Fruit fly (Drosophila melanogaster) whole organism, embryonic: Measurements from ENCODE around the gene CG13314.

Experiments used
- CG10274 ChIP-seq: fragments of 200-800 bp; sonication (Bioruptor generic); optimal IDR thresholded peaks from 3 replicates; lab custom pipeline; 2017; ENCODE audit warnings: missing biosample characterization, mild to moderate bottlenecking, missing genetic modification characterization
- CG10431 ChIP-seq: fragments of 200-800 bp; sonication (Bioruptor generic); optimal IDR thresholded peaks from 3 replicates; lab custom pipeline; 2018; ENCODE audit warnings: missing biosample characterization, mild to moderate bottlenecking, missing genetic modification characterization
- CG10462 ChIP-seq: fragments of 200-800 bp; sonication (Bioruptor generic); optimal IDR thresholded peaks from 2 replicates; lab custom pipeline; 2016; ENCODE audit warnings: missing biosample characterization, missing genetic modification characterization
- CG10959 ChIP-seq: fragments of 200-800 bp; sonication (Bioruptor generic); IDR thresholded peaks from 2 replicates; pipeline ENCODE4 v1.3.6; 2022; ENCODE audit warnings: missing biosample characterization, missing genetic modification characterization
- CG10979 ChIP-seq: fragments of 200-800 bp; sonication (Bioruptor generic); optimal IDR thresholded peaks from 2 replicates; lab custom pipeline; 2018; ENCODE audit warnings: missing biosample characterization, mild to moderate bottlenecking, missing genetic modification characterization, moderate library complexity
- CG12236 ChIP-seq: fragments of 200-800 bp; sonication (Bioruptor generic); optimal IDR thresholded peaks from 2 replicates; lab custom pipeline; 2016; ENCODE audit warnings: missing biosample characterization, missing genetic modification characterization
- CG14014 ChIP-seq: fragments of 200-800 bp; sonication (Bioruptor generic); IDR thresholded peaks from 2 replicates; pipeline ENCODE4 v1.3.6; 2022; ENCODE audit warnings: missing biosample characterization, missing genetic modification characterization
- CG14441 ChIP-seq: fragments of 200-800 bp; sonication (Bioruptor generic); IDR thresholded peaks from 2 replicates; pipeline ENCODE4 v1.3.6; 2022; ENCODE audit warnings: missing biosample characterization, missing genetic modification characterization
- CG14667 ChIP-seq: fragments of 200-800 bp; sonication (Bioruptor generic); IDR thresholded peaks from 2 replicates; pipeline ENCODE4 v1.3.6; 2022; ENCODE audit warnings: missing biosample characterization, missing genetic modification characterization
- CG14860 ChIP-seq: fragments of 200-800 bp; sonication (Bioruptor generic); IDR thresholded peaks from 3 replicates; pipeline ENCODE4 v1.3.6; 2022; ENCODE audit warnings: missing biosample characterization, missing genetic modification characterization; ENCODE audit not compliant: partially characterized antibody
- CG1602 ChIP-seq: fragments of 200-800 bp; sonication (Bioruptor generic); optimal IDR thresholded peaks from 3 replicates; lab custom pipeline; 2016; ENCODE audit warnings: missing biosample characterization, missing genetic modification characterization
- CG1647 ChIP-seq: fragments of 200-800 bp; sonication (Bioruptor generic); optimal IDR thresholded peaks from 3 replicates; lab custom pipeline; 2016; ENCODE audit warnings: missing biosample characterization, missing genetic modification characterization
- CG16815 ChIP-seq: fragments of 200-800 bp; sonication (Bioruptor generic); optimal IDR thresholded peaks from 3 replicates; lab custom pipeline; 2017; ENCODE audit warnings: missing biosample characterization, mild to moderate bottlenecking, missing genetic modification characterization
- CG17186 ChIP-seq: fragments of 200-800 bp; sonication (Bioruptor generic); optimal IDR thresholded peaks from 3 replicates; lab custom pipeline; 2017; ENCODE audit warnings: missing biosample characterization, missing genetic modification reagents, missing genetic modification characterization
- CG17612 ChIP-seq: fragments of 200-800 bp; sonication (Bioruptor generic); IDR thresholded peaks from 2 replicates; pipeline ENCODE4 v1.3.6; 2022; ENCODE audit warnings: missing biosample characterization, missing genetic modification characterization
- CG18476 ChIP-seq: fragments of 200-800 bp; sonication (Bioruptor generic); optimal IDR thresholded peaks from 2 replicates; lab custom pipeline; 2016; ENCODE audit warnings: missing biosample characterization, mild to moderate bottlenecking, missing genetic modification characterization
- CG18619 ChIP-seq: fragments of 200-800 bp; sonication (Bioruptor generic); optimal IDR thresholded peaks from 3 replicates; lab custom pipeline; 2017; ENCODE audit warnings: missing biosample characterization, mild to moderate bottlenecking, missing genetic modification characterization
- CG43689 ChIP-seq: fragments of 200-800 bp; sonication (Bioruptor generic); IDR thresholded peaks from 2 replicates; pipeline ENCODE4 v1.3.6; 2022; ENCODE audit warnings: missing biosample characterization, missing genetic modification characterization
- CG4404 ChIP-seq: fragments of 200-800 bp; sonication (Bioruptor generic); IDR thresholded peaks from 2 replicates; pipeline ENCODE4 v1.3.6; 2022; ENCODE audit warnings: missing biosample characterization, missing genetic modification characterization
- CG4424 ChIP-seq: fragments of 200-800 bp; sonication (Bioruptor generic); optimal IDR thresholded peaks from 3 replicates; lab custom pipeline; 2016; ENCODE audit warnings: missing biosample characterization, missing genetic modification characterization
- CG6813 ChIP-seq: fragments of 200-800 bp; sonication (Bioruptor generic); optimal IDR thresholded peaks from 2 replicates; lab custom pipeline; 2017; ENCODE audit warnings: missing biosample characterization, missing genetic modification characterization, mild to moderate bottlenecking, moderate library complexity, missing genetic modification reagents
- CG7556 ChIP-seq: fragments of 200-800 bp; sonication (Bioruptor generic); optimal IDR thresholded peaks from 2 replicates; lab custom pipeline; 2017; ENCODE audit warnings: missing biosample characterization, mild to moderate bottlenecking, missing genetic modification characterization
- CG8924 ChIP-seq: fragments of 200-800 bp; optimal IDR thresholded peaks from 3 replicates; lab custom pipeline; 2019; ENCODE audit warnings: missing biosample characterization, mild to moderate bottlenecking, missing genetic modification characterization, moderate library complexity
- E2f2 ChIP-seq: fragments of 200-800 bp; sonication (Bioruptor generic); IDR thresholded peaks from 2 replicates; pipeline ENCODE4 v1.3.6; 2022; ENCODE audit warnings: missing biosample characterization, missing genetic modification characterization
- H15 ChIP-seq: fragments of 200-800 bp; sonication (Bioruptor generic); IDR thresholded peaks from 3 replicates; pipeline ENCODE4 v1.3.6; 2022; ENCODE audit warnings: missing biosample characterization, missing genetic modification characterization
- HLH54F ChIP-seq: fragments of 200-800 bp; sonication (Bioruptor generic); optimal IDR thresholded peaks from 3 replicates; lab custom pipeline; 2016; ENCODE audit warnings: missing biosample characterization, missing genetic modification characterization
- Mad ChIP-seq: fragments of 200-800 bp; sonication (Bioruptor generic); optimal IDR thresholded peaks from 2 replicates; lab custom pipeline; 2016; ENCODE audit warnings: missing biosample characterization, missing genetic modification characterization
- Med ChIP-seq: fragments of 200-800 bp; sonication (Bioruptor generic); peaks from one replicate; lab custom pipeline; 2016; ENCODE audit warnings: missing biosample characterization, missing genetic modification characterization, mild to moderate bottlenecking, inconsistent platforms, moderate library complexity
- Mes4 ChIP-seq: fragments of 200-800 bp; sonication (Bioruptor generic); optimal IDR thresholded peaks from 2 replicates; lab custom pipeline; 2016; ENCODE audit warnings: missing biosample characterization, missing genetic modification characterization
- Optix ChIP-seq: fragments of 200-800 bp; sonication (Bioruptor generic); IDR thresholded peaks from 3 replicates; pipeline ENCODE4 v1.3.6; 2022; ENCODE audit warnings: missing biosample characterization, missing genetic modification characterization
- aop ChIP-seq: fragments of 200-800 bp; sonication (Bioruptor generic); IDR thresholded peaks from 2 replicates; pipeline ENCODE4 v1.3.6; 2022; ENCODE audit warnings: missing biosample characterization, missing genetic modification characterization
- br ChIP-seq: fragments of >200 bp; optimal IDR thresholded peaks from 2 replicates; lab custom pipeline; 2017
- chn ChIP-seq: fragments of 200-800 bp; sonication (Bioruptor generic); optimal IDR thresholded peaks from 2 replicates; lab custom pipeline; 2016; ENCODE audit warnings: missing biosample characterization, missing genetic modification characterization
- crp ChIP-seq, 2 experiments: fragments of 200-800 bp; sonication (Bioruptor generic); optimal IDR thresholded peaks; 2 replicates in 1 of 2; 3 replicates in 1 of 2; lab custom pipeline; 2017; ENCODE audit warnings: missing biosample characterization in 2 of 2, missing genetic modification characterization in 2 of 2, mild to moderate bottlenecking in 1 of 2, moderate library complexity in 1 of 2
- dmrt11E ChIP-seq: fragments of 200-800 bp; sonication (Bioruptor generic); optimal IDR thresholded peaks from 3 replicates; lab custom pipeline; 2018; ENCODE audit warnings: missing biosample characterization, mild to moderate bottlenecking, missing genetic modification characterization, moderate library complexity
- gcm ChIP-seq: fragments of 200-800 bp; sonication (Bioruptor generic); optimal IDR thresholded peaks from 2 replicates; lab custom pipeline; 2019; ENCODE audit warnings: missing biosample characterization, mild to moderate bottlenecking, missing genetic modification characterization, moderate library complexity
- gsb ChIP-seq: fragments of 200-800 bp; sonication (Bioruptor generic); IDR thresholded peaks from 2 replicates; pipeline ENCODE4 v1.3.6; 2022; ENCODE audit warnings: missing biosample characterization, missing genetic modification characterization
- jing ChIP-seq: fragments of 200-800 bp; sonication (Bioruptor generic); optimal IDR thresholded peaks from 2 replicates; lab custom pipeline; 2018; ENCODE audit warnings: missing biosample characterization, mild to moderate bottlenecking, missing genetic modification characterization
- lilli ChIP-seq: fragments of 200-800 bp; sonication (Bioruptor generic); optimal IDR thresholded peaks from 3 replicates; lab custom pipeline; 2016; ENCODE audit warnings: missing biosample characterization, missing genetic modification characterization
- lola ChIP-seq, 3 experiments: fragments of >200 bp in 2 of 3; fragments of 200-800 bp in 1 of 3; sonication (Bioruptor generic) in 1 of 3; optimal IDR thresholded peaks; 2 replicates each; lab custom pipeline; 2017 to 2019; ENCODE audit warnings: missing biosample characterization in 3 of 3, missing genetic modification characterization in 3 of 3, mild to moderate bottlenecking in 1 of 3, moderate library complexity in 1 of 3
- lov ChIP-seq, 2 experiments: fragments of 200-800 bp in 1 of 2; fragments of >200 bp in 1 of 2; sonication (Bioruptor generic) in 1 of 2; IDR thresholded peaks in 1 of 2; optimal IDR thresholded peaks in 1 of 2; 2 replicates in 1 of 2; 3 replicates in 1 of 2; pipeline versions ENCODE4 v1.3.6 to Lab custom; 2017 to 2022; ENCODE audit warnings: missing biosample characterization in 1 of 2, missing genetic modification characterization in 1 of 2
- ro ChIP-seq: fragments of 200-800 bp; sonication (Bioruptor generic); IDR thresholded peaks from 2 replicates; pipeline ENCODE4 v1.3.6; 2022; ENCODE audit warnings: missing biosample characterization, missing genetic modification characterization
- sisA ChIP-seq: fragments of 200-800 bp; sonication (Bioruptor generic); IDR thresholded peaks from 2 replicates; pipeline ENCODE4 v1.3.6; 2022; ENCODE audit warnings: missing biosample characterization, missing genetic modification characterization
- slbo ChIP-seq: fragments of 200-800 bp; sonication (Bioruptor generic); IDR thresholded peaks from 2 replicates; pipeline ENCODE4 v1.3.6; 2022; ENCODE audit warnings: missing biosample characterization, missing genetic modification characterization
- sr ChIP-seq: fragments of 200-800 bp; sonication (Bioruptor generic); IDR thresholded peaks from 3 replicates; pipeline ENCODE4 v1.3.6; 2022; ENCODE audit warnings: missing biosample characterization, missing genetic modification characterization
- ssp ChIP-seq: fragments of 200-800 bp; sonication (Bioruptor generic); IDR thresholded peaks from 2 replicates; pipeline ENCODE4 v1.3.6; 2022; ENCODE audit warnings: missing biosample characterization, missing genetic modification characterization
- tio ChIP-seq: fragments of 200-800 bp; sonication (Bioruptor generic); optimal IDR thresholded peaks from 2 replicates; lab custom pipeline; 2017; ENCODE audit warnings: missing biosample characterization, missing genetic modification characterization, inconsistent platforms
- trem ChIP-seq: fragments of 200-800 bp; optimal IDR thresholded peaks from 3 replicates; lab custom pipeline; 2019; ENCODE audit warnings: missing biosample characterization, mild to moderate bottlenecking, missing genetic modification characterization, moderate library complexity
- trh ChIP-seq: fragments of 200-800 bp; sonication (Bioruptor generic); optimal IDR thresholded peaks from 2 replicates; lab custom pipeline; 2016; ENCODE audit warnings: missing biosample characterization, missing genetic modification characterization
- twi ChIP-seq: fragments of 200-800 bp; optimal IDR thresholded peaks from 2 replicates; lab custom pipeline; 2019; ENCODE audit warnings: missing biosample characterization, mild to moderate bottlenecking, missing genetic modification characterization, moderate library complexity
- unpg ChIP-seq: fragments of 200-800 bp; sonication (Bioruptor generic); optimal IDR thresholded peaks from 3 replicates; lab custom pipeline; 2018; ENCODE audit warnings: missing biosample characterization, mild to moderate bottlenecking, missing genetic modification characterization, moderate library complexity

Gene CG13314

DNA sequence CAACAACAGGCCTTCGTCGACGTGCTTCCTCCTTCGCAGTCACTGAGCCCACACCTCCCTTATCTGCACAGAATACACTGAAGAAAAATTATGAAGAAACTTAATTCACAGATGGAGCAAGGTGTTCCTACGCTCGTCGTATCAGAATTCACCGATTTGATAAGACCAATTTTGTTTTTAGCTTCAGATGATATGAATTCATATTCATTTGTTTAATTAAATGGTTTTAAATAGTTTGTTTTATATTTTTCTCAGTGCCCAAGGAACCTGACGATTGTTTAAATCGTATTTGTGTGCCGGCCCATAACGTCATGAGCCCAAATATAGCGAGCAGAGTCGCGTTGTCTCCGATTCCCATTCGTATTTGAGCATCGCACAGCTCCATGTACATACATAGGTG is 42.0 kb downstream of the CG13314 start (continued):
- TF ChIP-seq jing (GFP tag; lab: Kevin White, UChicago) (peak; percentile 30), CG10274 (peak; percentile 19), CG43689 (no peak), dmrt11E (tag; lab: Kevin White, UChicago) (peak; percentile 91), CG6813 (GFP tag; lab: Kevin White, UChicago) (peak; percentile 24), CG17186 (GFP tag; lab: Kevin White, UChicago) (no peak), CG1602 (GFP tag; lab: Kevin White, UChicago) (peak; percentile 74), CG7556 (GFP tag; lab: Kevin White, UChicago) (peak; percentile 63), aop (GFP tag; lab: Robert Waterston, UW) (no peak), CG1647 (GFP tag; lab: Kevin White, UChicago) (peak; percentile 20), gcm (GFP tag; lab: Kevin White, UChicago) (peak; percentile 51), CG10462 (GFP tag; lab: Kevin White, UChicago) (peak; percentile 61), Mes4 (GFP tag; lab: Kevin White, UChicago) (peak; percentile 51), CG4404 (peak; percentile 88), CG16815 (peak; percentile 75), HLH54F (peak; percentile 45), Med (GFP tag; lab: Kevin White, UChicago) (peak; percentile 90), CG14014 (GFP tag; lab: Robert Waterston, UW) (no peak), lov (optimal IDR thresholded peaks at IDR 0.05; lab: Kevin White, UChicago) (no peak), lov (GFP tag; IDR thresholded peaks at IDR 0.05; lab: Robert Waterston, UW) (peak; percentile 62; the same call in 1 of the 3 replicates), br (lab: Kevin White, UChicago) (no peak), sr (GFP tag; lab: Robert Waterston, UW) (no peak), ssp (GFP tag; lab: Robert Waterston, UW) (peak; percentile 34; the same call in 1 of the 2 replicates), CG10959 (GFP tag; lab: Robert Waterston, UW) (peak; percentile 87), Mad (GFP tag; lab: Kevin White, UChicago) (peak; percentile 58), CG10431 (GFP tag; lab: Kevin White, UChicago) (no peak), CG18619 (peak; percentile 26), tio (GFP tag; lab: Kevin White, UChicago) (peak; percentile 64), crp (GFP tag; optimal IDR thresholded peaks at IDR 0.05; lab: Kevin White, UChicago) (no peak), slbo (GFP tag; lab: Robert Waterston, UW) (peak; percentile 56), CG18476 (peak; percentile 13), CG17612 (GFP tag; lab: Robert Waterston, UW) (no peak), CG14441 (GFP tag; lab: Robert Waterston, UW) (peak; percentile 28; the same call in 1 of the 2 replicates), H15 (no peak; the same call in 2 of the 3 replicates), CG14667 (GFP tag; lab: Robert Waterston, UW) (no peak), ro (GFP tag; lab: Robert Waterston, UW) (peak; percentile 37; the same call in 1 of the 2 replicates), sisA (GFP tag; lab: Robert Waterston, UW) (peak; percentile 50), CG14860 (no peak), CG8924 (peak; percentile 85), CG12236 (peak; percentile 68), CG10979 (tag; lab: Kevin White, UChicago) (peak; percentile 83), lola (GFP tag; optimal IDR thresholded peaks at IDR 0.05; lab: Kevin White, UChicago) (peak in 1 of 3 experiments; percentile 87), lilli (GFP tag; lab: Kevin White, UChicago) (peak; percentile 73), trem (tag; lab: Kevin White, UChicago) (peak; percentile 66), gsb (GFP tag; lab: Robert Waterston, UW) (no peak), CG4424 (GFP tag; lab: Kevin White, UChicago) (peak; percentile 65), twi (tag; lab: Kevin White, UChicago) (peak; percentile 57), chn (GFP tag; lab: Kevin White, UChicago) (peak; percentile 73), unpg (peak; percentile 58), Optix (GFP tag; lab: Robert Waterston, UW) (peak; percentile 66; the same call in 2 of the 3 replicates), E2f2 (peak; percentile 21; the same call in 1 of the 2 replicates), trh (GFP tag; lab: Kevin White, UChicago) (peak; percentile 9)
